Fruit fly (Drosophila melanogaster) whole organism, embryonic: ENCODE data around the gene enc.

Experiments used
- Aef1 ChIP-seq: fragments of 200-800 bp; sonication (Bioruptor generic); IDR thresholded peaks from 3 replicates; pipeline ENCODE4 v1.3.6; 2022; ENCODE audit warnings: missing biosample characterization, missing genetic modification characterization
- Blimp-1 ChIP-seq: fragments of 200-800 bp; sonication (Bioruptor generic); optimal IDR thresholded peaks from 3 replicates; lab custom pipeline; 2018; ENCODE audit warnings: missing biosample characterization, missing genetic modification characterization, mild to moderate bottlenecking, moderate library complexity, missing genetic modification reagents
- CG10147 ChIP-seq: fragments of 200-800 bp; sonication (Bioruptor generic); optimal IDR thresholded peaks from 2 replicates; lab custom pipeline; 2019; ENCODE audit warnings: missing biosample characterization, mild to moderate bottlenecking, missing genetic modification characterization, moderate library complexity
- CG10565 ChIP-seq: fragments of 200-800 bp; sonication (Bioruptor generic); optimal IDR thresholded peaks from 3 replicates; lab custom pipeline; 2016; ENCODE audit warnings: missing biosample characterization, mild to moderate bottlenecking, missing genetic modification characterization
- CG11093 ChIP-seq: fragments of 200-800 bp; sonication (Bioruptor generic); IDR thresholded peaks from 3 replicates; pipeline ENCODE4 v1.3.6; 2022; ENCODE audit warnings: missing biosample characterization, missing genetic modification characterization
- CG12744 ChIP-seq: fragments of 200-800 bp; sonication (Bioruptor generic); optimal IDR thresholded peaks from 2 replicates; lab custom pipeline; 2016; ENCODE audit warnings: missing biosample characterization, missing genetic modification characterization
- CG12942 ChIP-seq: fragments of 200-800 bp; sonication (Bioruptor generic); optimal IDR thresholded peaks from 3 replicates; lab custom pipeline; 2016; ENCODE audit warnings: missing biosample characterization, missing genetic modification characterization
- CG13123 ChIP-seq: fragments of 200-800 bp; sonication (Bioruptor generic); optimal IDR thresholded peaks from 2 replicates; lab custom pipeline; 2016; ENCODE audit warnings: missing biosample characterization, missing genetic modification characterization
- CG13287 ChIP-seq: fragments of 200-800 bp; sonication (Bioruptor generic); IDR thresholded peaks from 2 replicates; pipeline ENCODE4 v1.3.6; 2022; ENCODE audit warnings: missing biosample characterization, missing genetic modification characterization; ENCODE audit not compliant: partially characterized antibody
- CG14667 ChIP-seq: fragments of 200-800 bp; sonication (Bioruptor generic); IDR thresholded peaks from 2 replicates; pipeline ENCODE4 v1.3.6; 2022; ENCODE audit warnings: missing biosample characterization, missing genetic modification characterization
- CG14710 ChIP-seq: fragments of 200-800 bp; sonication (Bioruptor generic); optimal IDR thresholded peaks from 3 replicates; lab custom pipeline; 2019; ENCODE audit warnings: missing biosample characterization, mild to moderate bottlenecking, missing genetic modification characterization, moderate library complexity
- CG15601 ChIP-seq: fragments of 200-800 bp; sonication (Bioruptor generic); optimal IDR thresholded peaks from 3 replicates; lab custom pipeline; 2019; ENCODE audit warnings: missing biosample characterization, mild to moderate bottlenecking, missing genetic modification characterization, moderate library complexity
- CG16815 ChIP-seq: fragments of 200-800 bp; sonication (Bioruptor generic); optimal IDR thresholded peaks from 3 replicates; lab custom pipeline; 2017; ENCODE audit warnings: missing biosample characterization, mild to moderate bottlenecking, missing genetic modification characterization
- CG18262 ChIP-seq: fragments of 200-800 bp; optimal IDR thresholded peaks from 3 replicates; lab custom pipeline; 2019; ENCODE audit warnings: missing biosample characterization, mild to moderate bottlenecking, missing genetic modification characterization, moderate library complexity
- CG2712 ChIP-seq: fragments of 200-800 bp; optimal IDR thresholded peaks from 3 replicates; lab custom pipeline; 2019; ENCODE audit warnings: missing biosample characterization, mild to moderate bottlenecking, missing genetic modification characterization, moderate library complexity
- CG31224 ChIP-seq: fragments of 200-800 bp; sonication (Bioruptor generic); IDR thresholded peaks from 2 replicates; pipeline ENCODE4 v1.3.6; 2022; ENCODE audit warnings: missing biosample characterization, missing genetic modification characterization
- CG4854 ChIP-seq: fragments of 200-800 bp; sonication (Bioruptor generic); optimal IDR thresholded peaks from 2 replicates; lab custom pipeline; 2016; ENCODE audit warnings: missing biosample characterization, missing genetic modification characterization, inconsistent platforms
- CG6765 ChIP-seq: fragments of 200-800 bp; sonication (Bioruptor generic); optimal IDR thresholded peaks from 3 replicates; lab custom pipeline; 2017; ENCODE audit warnings: missing biosample characterization, mild to moderate bottlenecking, missing genetic modification characterization
- CG9215 ChIP-seq: fragments of 200-800 bp; sonication (Bioruptor generic); IDR thresholded peaks from 2 replicates; pipeline ENCODE4 v1.3.6; 2022; ENCODE audit warnings: missing biosample characterization, missing genetic modification characterization
- CG9727 ChIP-seq: fragments of 200-800 bp; sonication (Bioruptor generic); optimal IDR thresholded peaks from 3 replicates; lab custom pipeline; 2017; ENCODE audit warnings: missing biosample characterization, mild to moderate bottlenecking, missing genetic modification characterization
- E2f2 ChIP-seq: fragments of 200-800 bp; sonication (Bioruptor generic); IDR thresholded peaks from 2 replicates; pipeline ENCODE4 v1.3.6; 2022; ENCODE audit warnings: missing biosample characterization, missing genetic modification characterization
- Gsc ChIP-seq: fragments of 200-800 bp; sonication (Bioruptor generic); IDR thresholded peaks from 2 replicates; pipeline ENCODE4 v1.3.6; 2022; ENCODE audit warnings: missing biosample characterization, missing genetic modification characterization
- HmgZ ChIP-seq: fragments of 200-800 bp; sonication (Bioruptor generic); optimal IDR thresholded peaks from 2 replicates; lab custom pipeline; 2018; ENCODE audit warnings: missing biosample characterization, mild to moderate bottlenecking, missing genetic modification characterization
- Jarid2 ChIP-seq: fragments of 200-800 bp; sonication (Bioruptor generic); optimal IDR thresholded peaks from 3 replicates; lab custom pipeline; 2017; ENCODE audit warnings: mild to moderate bottlenecking, missing biosample characterization, missing genetic modification reagents, missing genetic modification characterization
- MTF-1 ChIP-seq: fragments of 200-800 bp; sonication (Bioruptor generic); optimal IDR thresholded peaks from 2 replicates; lab custom pipeline; 2018; ENCODE audit warnings: missing biosample characterization, mild to moderate bottlenecking, missing genetic modification characterization, borderline replicate concordance
- Nf-YC ChIP-seq: fragments of 200-800 bp; optimal IDR thresholded peaks from 3 replicates; lab custom pipeline; 2019; ENCODE audit warnings: missing biosample characterization, mild to moderate bottlenecking, missing genetic modification characterization, moderate library complexity
- NfI ChIP-seq: fragments of 200-800 bp; sonication (Bioruptor generic); optimal IDR thresholded peaks from 3 replicates; lab custom pipeline; 2018; ENCODE audit warnings: missing biosample characterization, mild to moderate bottlenecking, missing genetic modification characterization, moderate library complexity
- Oli ChIP-seq: fragments of 200-800 bp; sonication (Bioruptor generic); optimal IDR thresholded peaks from 2 replicates; lab custom pipeline; 2018; ENCODE audit warnings: missing biosample characterization, mild to moderate bottlenecking, missing genetic modification characterization, moderate library complexity
- Sry-δ ChIP-seq: fragments of 200-800 bp; sonication (Bioruptor generic); optimal IDR thresholded peaks from 2 replicates; lab custom pipeline; 2016; ENCODE audit warnings: missing biosample characterization, missing genetic modification characterization
- chn ChIP-seq: fragments of 200-800 bp; sonication (Bioruptor generic); optimal IDR thresholded peaks from 2 replicates; lab custom pipeline; 2016; ENCODE audit warnings: missing biosample characterization, missing genetic modification characterization
- ci ChIP-seq: fragments of 200-800 bp; sonication (Bioruptor generic); IDR thresholded peaks from 3 replicates; pipeline ENCODE4 v1.3.6; 2022; ENCODE audit warnings: missing biosample characterization, missing genetic modification characterization
- cwo ChIP-seq: fragments of 200-800 bp; sonication (Bioruptor generic); optimal IDR thresholded peaks from 3 replicates; lab custom pipeline; 2017; ENCODE audit warnings: missing biosample characterization, missing genetic modification characterization, mild to moderate bottlenecking, moderate library complexity, missing genetic modification reagents
- dimm ChIP-seq: fragments of 200-800 bp; sonication (Bioruptor generic); IDR thresholded peaks from 2 replicates; pipeline ENCODE4 v1.3.6; 2022; ENCODE audit warnings: missing biosample characterization, missing genetic modification characterization
- eyg ChIP-seq: fragments of 200-800 bp; sonication (Bioruptor generic); optimal IDR thresholded peaks from 3 replicates; lab custom pipeline; 2016; ENCODE audit warnings: missing biosample characterization, missing genetic modification characterization
- gem ChIP-seq: fragments of 200-800 bp; sonication (Bioruptor generic); optimal IDR thresholded peaks from 2 replicates; lab custom pipeline; 2019; ENCODE audit warnings: missing biosample characterization, mild to moderate bottlenecking, missing genetic modification characterization, moderate library complexity
- jumu ChIP-seq: fragments of 200-800 bp; sonication (Bioruptor generic); optimal IDR thresholded peaks from 3 replicates; lab custom pipeline; 2016; ENCODE audit warnings: missing biosample characterization, missing genetic modification characterization
- lbe ChIP-seq: fragments of 200-800 bp; sonication (Bioruptor generic); optimal IDR thresholded peaks from 2 replicates; lab custom pipeline; 2016; ENCODE audit warnings: missing biosample characterization, mild to moderate bottlenecking, missing genetic modification characterization
- nom ChIP-seq: fragments of 200-800 bp; sonication (Bioruptor generic); optimal IDR thresholded peaks from 2 replicates; lab custom pipeline; 2017; ENCODE audit warnings: missing biosample characterization, missing genetic modification characterization, mild to moderate bottlenecking, moderate library complexity, missing genetic modification reagents
- pan ChIP-seq, 4 experiments: fragments of >200 bp in 3 of 4; fragments of 200-800 bp in 1 of 4; sonication (Bioruptor generic) in 1 of 4; optimal IDR thresholded peaks in 3 of 4; IDR thresholded peaks in 1 of 4; 2 replicates each; pipeline versions ENCODE4 v1.3.6 to Lab custom; 2017 to 2022; ENCODE audit warnings: missing biosample characterization in 2 of 4, missing genetic modification characterization in 2 of 4, mixed read lengths in 1 of 4
- peb ChIP-seq: fragments of 200-800 bp; sonication (Bioruptor generic); IDR thresholded peaks from 2 replicates; pipeline ENCODE4 v1.3.6; 2022; ENCODE audit warnings: missing biosample characterization, missing genetic modification characterization
- sisA ChIP-seq: fragments of 200-800 bp; sonication (Bioruptor generic); IDR thresholded peaks from 2 replicates; pipeline ENCODE4 v1.3.6; 2022; ENCODE audit warnings: missing biosample characterization, missing genetic modification characterization
- sqz ChIP-seq: fragments of 200-800 bp; sonication (Bioruptor generic); optimal IDR thresholded peaks from 3 replicates; lab custom pipeline; 2018; ENCODE audit warnings: missing biosample characterization, mild to moderate bottlenecking, missing genetic modification characterization
- tio ChIP-seq: fragments of 200-800 bp; sonication (Bioruptor generic); optimal IDR thresholded peaks from 2 replicates; lab custom pipeline; 2017; ENCODE audit warnings: missing biosample characterization, missing genetic modification characterization, inconsistent platforms
- unpg ChIP-seq: fragments of 200-800 bp; sonication (Bioruptor generic); optimal IDR thresholded peaks from 3 replicates; lab custom pipeline; 2018; ENCODE audit warnings: missing biosample characterization, mild to moderate bottlenecking, missing genetic modification characterization, moderate library complexity
- wor ChIP-seq: fragments of 200-800 bp; sonication (Bioruptor generic); IDR thresholded peaks from 2 replicates; pipeline ENCODE4 v1.3.6; 2022; ENCODE audit warnings: missing biosample characterization, missing genetic modification characterization
- yki ChIP-seq: fragments of >200 bp; optimal IDR thresholded peaks from 3 replicates; lab custom pipeline; 2018
- z ChIP-seq: fragments of 200-800 bp; sonication (Bioruptor generic); IDR thresholded peaks from 3 replicates; pipeline ENCODE4 v1.3.6; 2022; ENCODE audit warnings: missing biosample characterization, missing genetic modification characterization
- zf30C ChIP-seq: fragments of 200-800 bp; sonication (Bioruptor generic); optimal IDR thresholded peaks from 3 replicates; lab custom pipeline; 2018; ENCODE audit warnings: missing biosample characterization, mild to moderate bottlenecking, missing genetic modification characterization

The enc gene

DNA sequence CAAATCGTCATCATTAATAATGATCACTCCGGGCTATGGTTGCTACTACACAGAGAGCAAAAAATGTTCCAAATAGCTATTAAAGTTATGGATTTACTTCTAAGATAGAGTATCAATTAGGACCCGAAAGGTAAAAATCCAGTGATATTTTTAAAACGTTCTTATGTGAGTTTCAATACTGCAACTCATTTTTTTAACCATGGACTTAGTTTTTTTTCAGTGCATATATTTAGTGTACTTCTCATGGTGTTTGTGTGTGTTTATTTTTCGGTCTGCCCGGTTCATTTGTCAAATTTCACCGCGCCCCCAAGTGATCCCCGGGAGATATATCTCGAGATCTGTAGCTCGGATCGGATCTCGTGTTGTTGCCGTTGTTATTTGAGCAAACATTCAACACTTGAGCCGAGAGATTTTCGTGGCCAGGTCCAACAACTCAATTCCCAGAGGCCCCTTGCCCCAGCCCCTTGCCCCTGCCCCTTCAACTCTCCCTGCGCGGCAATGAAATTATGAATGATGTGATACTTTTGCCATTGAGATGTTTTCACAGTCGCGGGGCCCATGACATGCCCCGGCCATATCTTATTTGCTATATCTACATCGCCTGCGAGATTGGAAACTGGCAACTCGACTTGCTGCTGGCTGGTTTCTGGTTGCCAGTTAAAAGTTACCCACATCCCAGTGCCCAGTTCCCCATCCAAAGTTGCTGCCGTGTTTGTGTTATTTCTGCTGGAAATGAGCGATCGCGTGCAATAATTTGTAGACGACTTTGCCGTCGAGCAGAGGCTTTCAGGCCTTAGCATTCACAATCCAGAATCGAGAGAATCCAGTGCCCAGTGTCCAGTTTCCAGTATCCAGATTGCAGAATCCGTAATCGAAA is 44.3 kb downstream of the enc start (continued):
- TF ChIP-seq CG4854 (GFP tag; lab: Kevin White, UChicago) = peak; percentile 32
- peak; percentile 74 for TF ChIP-seq CG15601 (tag; lab: Kevin White, UChicago)
- TF ChIP-seq CG12942 (GFP tag; lab: Kevin White, UChicago) = peak; percentile 11
- no peak for TF ChIP-seq CG10147 (GFP tag; lab: Kevin White, UChicago)
- no peak for TF ChIP-seq CG13287
- peak; percentile 75 for TF ChIP-seq z (GFP tag; lab: Robert Waterston, UW)
- peak; percentile 33 for TF ChIP-seq Sry-δ (GFP tag; lab: Kevin White, UChicago)
- TF ChIP-seq CG6765 (GFP tag; lab: Kevin White, UChicago) = no peak
- TF ChIP-seq MTF-1 (GFP tag; lab: Kevin White, UChicago) = peak; percentile 33

DNA sequence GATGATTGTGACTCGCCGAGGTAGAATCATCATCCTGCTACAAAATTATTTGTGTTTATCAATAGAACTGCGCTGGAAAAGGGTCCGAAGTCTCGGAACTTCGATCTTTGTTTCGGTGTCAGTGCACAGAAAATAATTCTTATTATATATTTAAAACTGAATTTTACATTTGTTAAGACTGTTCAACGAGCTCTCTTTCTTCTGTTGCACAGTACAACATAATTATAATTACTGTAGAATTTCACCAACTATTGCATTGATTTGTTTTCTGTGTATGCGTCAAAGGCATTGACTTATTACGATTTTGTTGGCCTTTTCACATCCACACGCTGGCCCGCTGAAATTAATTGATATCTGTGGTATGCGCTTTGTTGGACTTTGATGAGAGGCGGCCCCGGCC is 45.0 kb downstream of the enc start:
- no peak for TF ChIP-seq dimm (GFP tag; lab: Robert Waterston, UW)
- peak; percentile 34 for TF ChIP-seq CG2712 (tag; lab: Kevin White, UChicago)
- TF ChIP-seq eyg (GFP tag; lab: Kevin White, UChicago) = no peak
- TF ChIP-seq CG9727 (GFP tag; lab: Kevin White, UChicago) = peak; percentile 38
- TF ChIP-seq Gsc (GFP tag; lab: Robert Waterston, UW) = no peak
- TF ChIP-seq lbe (GFP tag; lab: Kevin White, UChicago) = no peak
- TF ChIP-seq CG13123 (GFP tag; lab: Kevin White, UChicago) = no peak
- no peak for TF ChIP-seq peb
- peak; percentile 36 for TF ChIP-seq gem (tag; lab: Kevin White, UChicago)
- TF ChIP-seq Nf-YC = no peak
- TF ChIP-seq jumu (GFP tag; lab: Kevin White, UChicago) = no peak
- no peak for TF ChIP-seq sqz
- TF ChIP-seq CG31224 = no peak
- no peak for TF ChIP-seq CG18262 (tag; lab: Kevin White, UChicago)
- TF ChIP-seq HmgZ (tag; lab: Kevin White, UChicago) = no peak
- TF ChIP-seq Blimp-1 (GFP tag; lab: Kevin White, UChicago) = peak; percentile 2
- 0 out of 3 replicates have a peak, but pooled peaks have one; percentile 13 for TF ChIP-seq CG11093 (GFP tag; lab: Robert Waterston, UW)
- 0 out of 2 replicates have a peak, but pooled peaks have one; percentile 28 for TF ChIP-seq sisA (GFP tag; lab: Robert Waterston, UW)
- TF ChIP-seq CG9215 = no peak
- TF ChIP-seq zf30C (GFP tag; lab: Kevin White, UChicago) = peak; percentile 46
- TF ChIP-seq Jarid2 (GFP tag; lab: Kevin White, UChicago) = no peak
- no peak for TF ChIP-seq Aef1 (GFP tag; lab: Robert Waterston, UW)
- TF ChIP-seq pan (optimal IDR thresholded peaks at IDR 0.05; lab: Kevin White, UChicago) = no peak
- no peak for TF ChIP-seq pan (GFP tag; optimal IDR thresholded peaks at IDR 0.05 in 1 of 2, IDR thresholded peaks at IDR 0.05 in 1 of 2)
- no peak for TF ChIP-seq chn (GFP tag; lab: Kevin White, UChicago)
- 0 out of 3 replicates have a peak, but pooled peaks have one; percentile 11 for TF ChIP-seq ci (GFP tag; lab: Robert Waterston, UW)
- no peak for TF ChIP-seq CG14710
- TF ChIP-seq unpg (GFP tag; lab: Kevin White, UChicago) = peak; percentile 25
- TF ChIP-seq cwo = no peak
- TF ChIP-seq CG14667 (GFP tag; lab: Robert Waterston, UW) = no peak
- TF ChIP-seq wor (GFP tag; lab: Robert Waterston, UW) = no peak
- no peak for TF ChIP-seq CG10565 (GFP tag; lab: Kevin White, UChicago)
- no peak for TF ChIP-seq nom (GFP tag; lab: Kevin White, UChicago)
- no peak for TF ChIP-seq yki
- no peak for TF ChIP-seq E2f2 (GFP tag; lab: Robert Waterston, UW)
- no peak for TF ChIP-seq CG16815 (GFP tag; lab: Kevin White, UChicago)
- no peak for TF ChIP-seq NfI
- TF ChIP-seq CG12744 (GFP tag; lab: Kevin White, UChicago) = no peak
- no peak for TF ChIP-seq Oli (tag; lab: Kevin White, UChicago)
- no peak for TF ChIP-seq tio (GFP tag; lab: Kevin White, UChicago)
